Worm (Caenorhabditis elegans) whole organism, midembryonic: ENCODE data around the gene Y73B6BL.270.

ENCODE experiments used
- cog-1 ChIP-seq: sonication (generic microtip); optimal IDR thresholded peaks from 2 replicates; lab custom pipeline; 2016; ENCODE audit warnings: missing genetic modification characterization, missing compliant biosample characterization
- med-1 ChIP-seq: sonication (generic microtip); optimal IDR thresholded peaks from 2 replicates; lab custom pipeline; 2017; ENCODE audit warnings: missing genetic modification characterization, mild to moderate bottlenecking, missing compliant biosample characterization, antibody characterized with exemption, missing genetic modification reagents; ENCODE audit not compliant: insufficient read depth
- ztf-23 ChIP-seq: fragments of 200-800 bp; sonication (Bioruptor generic); IDR thresholded peaks from 2 replicates; pipeline ENCODE4 v1.3.6; 2022; ENCODE audit warnings: missing genetic modification reagents, missing genetic modification characterization, missing compliant biosample characterization

DNA sequence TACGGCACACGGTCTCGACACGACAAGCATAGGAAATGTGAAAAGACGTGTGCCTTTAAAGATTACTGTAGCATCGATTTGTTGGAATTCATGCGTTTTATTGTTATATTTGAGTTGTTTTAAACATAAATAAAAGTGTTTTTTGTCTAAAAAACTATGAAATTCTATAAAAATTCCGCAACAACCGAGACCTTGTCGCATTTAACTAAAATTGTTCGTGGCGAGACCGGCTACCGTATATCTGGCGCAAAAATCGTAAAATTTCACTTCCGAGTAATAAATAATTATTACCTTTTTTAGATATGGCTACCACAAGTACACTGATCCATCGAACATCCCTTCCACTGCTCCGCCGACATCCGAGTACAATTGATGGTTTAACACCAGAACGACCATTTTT, 27.8 kb upstream of the Y73B6BL.270 start, which contains the start of gene ipla-6:
- no peak for TF ChIP-seq ztf-23 (GFP tag; lab: Robert Waterston, UW)
- TF ChIP-seq med-1 (GFP tag; lab: Kevin White, UChicago), result no peak
- no peak for TF ChIP-seq cog-1
